Fruit fly (Drosophila melanogaster) whole organism, embryonic: ENCODE results near the gene CG4291.

Experiments
- Ada2b ChIP-seq: fragments of 200-800 bp; sonication (Bioruptor generic); IDR thresholded peaks from 2 replicates; pipeline ENCODE4 v1.3.6; 2022; ENCODE audit warnings: missing biosample characterization, missing genetic modification characterization
- CG10462 ChIP-seq: fragments of 200-800 bp; sonication (Bioruptor generic); optimal IDR thresholded peaks from 2 replicates; lab custom pipeline; 2016; ENCODE audit warnings: missing biosample characterization, missing genetic modification characterization
- CG11247 ChIP-seq: fragments of 200-800 bp; sonication (Bioruptor generic); IDR thresholded peaks from 2 replicates; pipeline ENCODE4 v1.3.6; 2022; ENCODE audit warnings: missing biosample characterization, missing genetic modification characterization
- CG11504 ChIP-seq: fragments of 200-800 bp; sonication (Bioruptor generic); optimal IDR thresholded peaks from 3 replicates; lab custom pipeline; 2019; ENCODE audit warnings: missing biosample characterization, mild to moderate bottlenecking, missing genetic modification characterization, moderate library complexity
- CG15514 ChIP-seq: fragments of 200-800 bp; sonication (Bioruptor generic); optimal IDR thresholded peaks from 3 replicates; lab custom pipeline; 2017; ENCODE audit warnings: missing biosample characterization, missing genetic modification characterization, mild to moderate bottlenecking, moderate library complexity, missing genetic modification reagents
- CG1603 ChIP-seq: fragments of 200-800 bp; sonication (Bioruptor generic); optimal IDR thresholded peaks from 2 replicates; lab custom pipeline; 2019; ENCODE audit warnings: missing biosample characterization, mild to moderate bottlenecking, missing genetic modification characterization, moderate library complexity
- CG31441 ChIP-seq: fragments of 200-800 bp; sonication (Bioruptor generic); IDR thresholded peaks from 2 replicates; pipeline ENCODE4 v1.3.6; 2022; ENCODE audit warnings: missing biosample characterization, missing genetic modification characterization
- CG3407 ChIP-seq: fragments of 200-800 bp; sonication (Bioruptor generic); optimal IDR thresholded peaks from 2 replicates; lab custom pipeline; 2018; ENCODE audit warnings: missing biosample characterization, mild to moderate bottlenecking, missing genetic modification characterization
- CG34376 ChIP-seq: fragments of 200-800 bp; sonication (Bioruptor generic); optimal IDR thresholded peaks from 2 replicates; lab custom pipeline; 2018; ENCODE audit warnings: missing biosample characterization, mild to moderate bottlenecking, missing genetic modification characterization
- CG4328 ChIP-seq: fragments of 200-800 bp; sonication (Bioruptor generic); optimal IDR thresholded peaks from 3 replicates; lab custom pipeline; 2017; ENCODE audit warnings: missing biosample characterization, missing genetic modification reagents, missing genetic modification characterization
- CG6272 ChIP-seq: fragments of 200-800 bp; sonication (Bioruptor generic); IDR thresholded peaks from 2 replicates; pipeline ENCODE4 v1.3.6; 2022; ENCODE audit warnings: missing biosample characterization, missing genetic modification characterization
- CG7839 ChIP-seq: fragments of 200-800 bp; sonication (Bioruptor generic); optimal IDR thresholded peaks from 3 replicates; lab custom pipeline; 2018; ENCODE audit warnings: missing biosample characterization, mild to moderate bottlenecking, missing genetic modification characterization, moderate library complexity
- CG8765 ChIP-seq: fragments of 200-800 bp; sonication (Bioruptor generic); IDR thresholded peaks from 2 replicates; pipeline ENCODE4 v1.3.6; 2022; ENCODE audit warnings: missing biosample characterization, missing genetic modification characterization
- CG9215 ChIP-seq: fragments of 200-800 bp; sonication (Bioruptor generic); IDR thresholded peaks from 2 replicates; pipeline ENCODE4 v1.3.6; 2022; ENCODE audit warnings: missing biosample characterization, missing genetic modification characterization
- CG9817 ChIP-seq: fragments of 200-800 bp; sonication (Bioruptor generic); optimal IDR thresholded peaks from 2 replicates; lab custom pipeline; 2018; ENCODE audit warnings: missing biosample characterization, mild to moderate bottlenecking, missing genetic modification characterization, moderate library complexity
- CoRest ChIP-seq: fragments of 200-800 bp; sonication (Bioruptor generic); optimal IDR thresholded peaks from 3 replicates; lab custom pipeline; 2018; ENCODE audit warnings: missing biosample characterization, mild to moderate bottlenecking, missing genetic modification characterization, moderate library complexity
- E2f2 ChIP-seq: fragments of 200-800 bp; sonication (Bioruptor generic); IDR thresholded peaks from 2 replicates; pipeline ENCODE4 v1.3.6; 2022; ENCODE audit warnings: missing biosample characterization, missing genetic modification characterization
- Ets97D ChIP-seq: fragments of 200-800 bp; sonication (Bioruptor generic); optimal IDR thresholded peaks from 3 replicates; lab custom pipeline; 2016; ENCODE audit warnings: missing biosample characterization, missing genetic modification characterization
- Fer3 ChIP-seq: fragments of 200-800 bp; sonication (Bioruptor generic); optimal IDR thresholded peaks from 2 replicates; lab custom pipeline; 2018; ENCODE audit warnings: missing biosample characterization, mild to moderate bottlenecking, missing genetic modification characterization, moderate library complexity
- GATAe ChIP-seq: fragments of 200-800 bp; sonication (Bioruptor generic); conservative IDR thresholded peaks from 2 replicates; pipeline ENCODE4 v1.3.6; 2022; ENCODE audit warnings: missing biosample characterization, missing genetic modification characterization
- HLHmδ ChIP-seq: fragments of 200-800 bp; sonication (Bioruptor generic); optimal IDR thresholded peaks from 2 replicates; lab custom pipeline; 2018; ENCODE audit warnings: missing biosample characterization, mild to moderate bottlenecking, missing genetic modification characterization, moderate library complexity
- Hmr ChIP-seq: fragments of 200-800 bp; sonication (Bioruptor generic); optimal IDR thresholded peaks from 3 replicates; lab custom pipeline; 2017; ENCODE audit warnings: mild to moderate bottlenecking, missing biosample characterization, missing genetic modification reagents, missing genetic modification characterization
- MBD-R2 ChIP-seq: fragments of 200-800 bp; sonication (Bioruptor generic); IDR thresholded peaks from 2 replicates; pipeline ENCODE4 v1.3.6; 2022; ENCODE audit warnings: missing biosample characterization, missing genetic modification characterization
- Oli ChIP-seq: fragments of 200-800 bp; sonication (Bioruptor generic); optimal IDR thresholded peaks from 2 replicates; lab custom pipeline; 2018; ENCODE audit warnings: missing biosample characterization, mild to moderate bottlenecking, missing genetic modification characterization, moderate library complexity
- Opbp ChIP-seq: fragments of 200-800 bp; sonication (Bioruptor generic); IDR thresholded peaks from 3 replicates; pipeline ENCODE4 v1.3.6; 2022; ENCODE audit warnings: missing biosample characterization, missing genetic modification characterization; ENCODE audit not compliant: partially characterized antibody
- Trl ChIP-seq, 3 experiments: fragments of >200 bp in 2 of 3; fragments of 200-800 bp in 1 of 3; sonication (Bioruptor generic) in 1 of 3; optimal IDR thresholded peaks; 2 replicates in 1 of 3; 3 replicates in 2 of 3; lab custom pipeline; 2016 to 2017; ENCODE audit warnings: missing biosample characterization in 1 of 3, missing genetic modification characterization in 1 of 3
- Vsx1 ChIP-seq: fragments of 200-800 bp; sonication (Bioruptor generic); optimal IDR thresholded peaks from 2 replicates; lab custom pipeline; 2017; ENCODE audit warnings: missing biosample characterization, mild to moderate bottlenecking, missing genetic modification characterization, missing genetic modification reagents
- ac ChIP-seq: fragments of 200-800 bp; sonication (Bioruptor generic); optimal IDR thresholded peaks from 3 replicates; lab custom pipeline; 2017; ENCODE audit warnings: missing biosample characterization, mild to moderate bottlenecking, missing genetic modification characterization
- ase ChIP-seq: fragments of 200-800 bp; sonication (Bioruptor generic); IDR thresholded peaks from 3 replicates; pipeline ENCODE4 v1.3.6; 2022; ENCODE audit warnings: missing biosample characterization, missing genetic modification characterization
- bcd ChIP-seq: fragments of 200-800 bp; sonication (Bioruptor generic); optimal IDR thresholded peaks from 2 replicates; lab custom pipeline; 2017; ENCODE audit warnings: missing biosample characterization, mild to moderate bottlenecking, missing genetic modification characterization
- caup ChIP-seq: fragments of 200-800 bp; sonication (Bioruptor generic); optimal IDR thresholded peaks from 3 replicates; lab custom pipeline; 2017; ENCODE audit warnings: missing biosample characterization, mild to moderate bottlenecking, missing genetic modification characterization, moderate library complexity; ENCODE audit not compliant: severe bottlenecking
- crc ChIP-seq: fragments of 200-800 bp; sonication (Bioruptor generic); optimal IDR thresholded peaks from 2 replicates; lab custom pipeline; 2016; ENCODE audit warnings: missing biosample characterization, missing genetic modification characterization
- danr ChIP-seq: fragments of 200-800 bp; sonication (Bioruptor generic); IDR thresholded peaks from 2 replicates; pipeline ENCODE4 v1.3.6; 2022; ENCODE audit warnings: missing biosample characterization, missing genetic modification characterization
- ems ChIP-seq: fragments of 200-800 bp; sonication (Bioruptor generic); optimal IDR thresholded peaks from 3 replicates; lab custom pipeline; 2016; ENCODE audit warnings: missing biosample characterization, missing genetic modification characterization
- hbn ChIP-seq: fragments of 200-800 bp; sonication (Bioruptor generic); IDR thresholded peaks from 2 replicates; pipeline ENCODE4 v1.3.6; 2022; ENCODE audit warnings: missing biosample characterization, missing genetic modification characterization; ENCODE audit not compliant: partially characterized antibody
- kni ChIP-seq: fragments of 200-800 bp; sonication (Bioruptor generic); optimal IDR thresholded peaks from 3 replicates; lab custom pipeline; 2017; ENCODE audit warnings: mild to moderate bottlenecking, missing biosample characterization, missing genetic modification reagents, missing genetic modification characterization
- lilli ChIP-seq: fragments of 200-800 bp; sonication (Bioruptor generic); optimal IDR thresholded peaks from 3 replicates; lab custom pipeline; 2016; ENCODE audit warnings: missing biosample characterization, missing genetic modification characterization
- nerfin-1 ChIP-seq: fragments of 200-800 bp; sonication (Bioruptor generic); optimal IDR thresholded peaks from 3 replicates; lab custom pipeline; 2019; ENCODE audit warnings: missing biosample characterization, mild to moderate bottlenecking, missing genetic modification characterization, moderate library complexity
- pfk ChIP-seq: fragments of 200-800 bp; sonication (Bioruptor generic); optimal IDR thresholded peaks from 2 replicates; lab custom pipeline; 2018; ENCODE audit warnings: missing biosample characterization, mild to moderate bottlenecking, missing genetic modification characterization, moderate library complexity
- sna ChIP-seq: fragments of 200-800 bp; sonication (Bioruptor generic); IDR thresholded peaks from 2 replicates; pipeline ENCODE4 v1.3.6; 2022; ENCODE audit warnings: missing biosample characterization, missing genetic modification characterization; ENCODE audit not compliant: partially characterized antibody
- ssp ChIP-seq: fragments of 200-800 bp; sonication (Bioruptor generic); IDR thresholded peaks from 2 replicates; pipeline ENCODE4 v1.3.6; 2022; ENCODE audit warnings: missing biosample characterization, missing genetic modification characterization
- stwl ChIP-seq: fragments of 200-800 bp; sonication (Bioruptor generic); optimal IDR thresholded peaks from 3 replicates; lab custom pipeline; 2018; ENCODE audit warnings: missing biosample characterization, mild to moderate bottlenecking, missing genetic modification characterization, moderate library complexity
- sug ChIP-seq: fragments of 200-800 bp; optimal IDR thresholded peaks from 2 replicates; lab custom pipeline; 2019; ENCODE audit warnings: missing biosample characterization, mild to moderate bottlenecking, missing genetic modification characterization, moderate library complexity
- tap ChIP-seq: fragments of 200-800 bp; optimal IDR thresholded peaks from 3 replicates; lab custom pipeline; 2019; ENCODE audit warnings: missing biosample characterization, mild to moderate bottlenecking, missing genetic modification characterization, moderate library complexity
- tna ChIP-seq: fragments of 200-800 bp; sonication (Bioruptor generic); IDR thresholded peaks from 2 replicates; pipeline ENCODE4 v1.3.6; 2022; ENCODE audit warnings: missing biosample characterization, missing genetic modification characterization; ENCODE audit not compliant: partially characterized antibody
- vvl ChIP-seq: fragments of 200-800 bp; sonication (Bioruptor generic); IDR thresholded peaks from 2 replicates; pipeline ENCODE4 v1.3.6; 2022; ENCODE audit warnings: missing biosample characterization, missing genetic modification characterization
- zfh2 ChIP-seq: fragments of 200-800 bp; sonication (Bioruptor generic); optimal IDR thresholded peaks from 2 replicates; lab custom pipeline; 2016; ENCODE audit warnings: missing biosample characterization, missing genetic modification characterization

CG4291 gene

DNA sequence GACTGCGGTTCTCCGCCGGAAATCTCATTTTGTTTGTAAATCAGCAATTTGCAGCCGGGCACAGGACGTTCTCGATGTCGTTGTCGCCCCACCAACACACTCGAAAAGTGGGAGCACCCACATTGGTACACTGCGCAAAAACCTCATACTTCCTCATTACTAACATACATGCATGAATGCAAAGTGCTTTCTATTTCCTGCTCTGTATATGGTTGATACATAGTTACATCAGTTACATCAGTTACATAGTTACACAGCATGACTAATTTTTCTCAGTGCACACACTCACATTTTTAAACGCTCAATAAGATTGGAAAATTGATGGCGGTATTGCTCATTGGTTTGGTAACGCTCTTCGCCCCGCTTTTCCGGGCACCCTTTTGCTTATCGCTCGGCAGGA lies 44.6 kb upstream of the CG4291 start (continued):
- 0 out of 2 replicates have a peak, but pooled peaks have one; percentile 13 for TF ChIP-seq CG31441 (GFP tag; lab: Robert Waterston, UW)
- TF ChIP-seq stwl (tag; lab: Kevin White, UChicago) = no peak
- no peak for TF ChIP-seq bcd (GFP tag; lab: Kevin White, UChicago)
- TF ChIP-seq CG11504 = peak; percentile 44
- TF ChIP-seq CG7839 (tag; lab: Kevin White, UChicago) = peak; percentile 32
- peak; percentile 6 for TF ChIP-seq caup (GFP tag; lab: Kevin White, UChicago)
- TF ChIP-seq kni (GFP tag; lab: Kevin White, UChicago) = no peak
- no peak for TF ChIP-seq Ets97D (GFP tag; lab: Kevin White, UChicago)
- TF ChIP-seq ase (GFP tag; lab: Robert Waterston, UW) = 0 out of 3 replicates have a peak, but pooled peaks have one; percentile 38
- TF ChIP-seq MBD-R2 (GFP tag; lab: Robert Waterston, UW) = 0 out of 2 replicates have a peak, but pooled peaks have one; percentile 18
- no peak for TF ChIP-seq HLHmδ
- no peak for TF ChIP-seq Trl (optimal IDR thresholded peaks at IDR 0.05; lab: Kevin White, UChicago)
- TF ChIP-seq Trl (GFP tag; optimal IDR thresholded peaks at IDR 0.05; lab: Kevin White, UChicago) = no peak
- TF ChIP-seq CG6272 (GFP tag; lab: Robert Waterston, UW) = no peak
- no peak for TF ChIP-seq CG34376 (GFP tag; lab: Kevin White, UChicago)
- TF ChIP-seq danr (GFP tag; lab: Robert Waterston, UW) = no peak
- TF ChIP-seq crc (GFP tag; lab: Kevin White, UChicago) = no peak
- TF ChIP-seq sug (tag; lab: Kevin White, UChicago) = no peak
- TF ChIP-seq hbn = no peak
- TF ChIP-seq ac (GFP tag; lab: Kevin White, UChicago) = no peak
- peak; percentile 44 for TF ChIP-seq CG1603 (tag; lab: Kevin White, UChicago)
- no peak for TF ChIP-seq Opbp (GFP tag; lab: Robert Waterston, UW)
- TF ChIP-seq tna (GFP tag; lab: Robert Waterston, UW) = no peak
- no peak for TF ChIP-seq CoRest
- TF ChIP-seq nerfin-1 (tag; lab: Kevin White, UChicago) = no peak
- no peak for TF ChIP-seq CG4328 (GFP tag; lab: Kevin White, UChicago)
- TF ChIP-seq CG9215 (GFP tag; lab: Robert Waterston, UW) = no peak
- TF ChIP-seq CG10462 = no peak
- TF ChIP-seq CG15514 (GFP tag; lab: Kevin White, UChicago) = peak; percentile 7
- peak; percentile 27 for TF ChIP-seq Fer3 (tag; lab: Kevin White, UChicago)
- 0 out of 2 replicates have a peak, but pooled peaks have one; percentile 28 for TF ChIP-seq vvl (GFP tag; lab: Robert Waterston, UW)
- TF ChIP-seq E2f2 (GFP tag; lab: Robert Waterston, UW) = no peak
- TF ChIP-seq GATAe = no peak
- TF ChIP-seq Oli = peak; percentile 13
- no peak for TF ChIP-seq pfk (GFP tag; lab: Kevin White, UChicago)
- peak; percentile 37 for TF ChIP-seq ems (GFP tag; lab: Kevin White, UChicago)
- TF ChIP-seq Hmr (GFP tag; lab: Kevin White, UChicago) = peak; percentile 15
- TF ChIP-seq Ada2b (GFP tag; lab: Robert Waterston, UW) = no peak
- TF ChIP-seq ssp (GFP tag; lab: Robert Waterston, UW) = no peak
- no peak for TF ChIP-seq CG8765 (GFP tag; lab: Robert Waterston, UW)
- TF ChIP-seq CG3407 (GFP tag; lab: Kevin White, UChicago) = no peak
- TF ChIP-seq tap (tag; lab: Kevin White, UChicago) = no peak
- TF ChIP-seq CG9817 (tag; lab: Kevin White, UChicago) = peak; percentile 10
- peak; percentile 16 for TF ChIP-seq zfh2 (GFP tag; lab: Kevin White, UChicago)
- TF ChIP-seq sna (GFP tag; lab: Robert Waterston, UW) = no peak
- no peak for TF ChIP-seq Vsx1 (GFP tag; lab: Kevin White, UChicago)
- no peak for TF ChIP-seq lilli (GFP tag; lab: Kevin White, UChicago)
- TF ChIP-seq CG11247 (GFP tag; lab: Robert Waterston, UW) = no peak
